Worm (Caenorhabditis elegans): ENCODE results near the gene Y43F8B.1.

The Y43F8B.1 gene

DNA sequence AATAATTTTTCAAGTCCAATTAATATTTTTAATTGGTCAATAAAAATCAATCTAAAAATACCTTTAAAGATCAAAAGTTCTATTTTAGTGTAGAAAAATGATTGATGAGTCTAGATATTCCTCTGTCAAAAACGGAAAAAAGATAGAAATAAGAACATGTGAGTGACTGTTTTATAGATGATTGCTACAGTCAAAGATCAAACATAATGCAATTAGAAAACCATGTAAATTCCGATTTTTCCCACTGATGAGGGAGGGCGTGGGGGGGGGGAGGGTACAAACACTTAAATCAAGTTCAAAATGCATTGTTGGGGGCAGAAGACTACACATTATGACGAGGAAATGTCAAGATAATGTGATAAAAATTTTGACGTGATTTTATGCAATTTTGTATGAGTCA is 19.8 kb downstream of the Y43F8B.1 start:
- TF ChIP-seq ceh-9 (tag; optimal IDR thresholded peaks at IDR 0.05) (no peak), elt-2 (tag; optimal IDR thresholded peaks at IDR 0.05) (peak; percentile 13), ZK546.5 (tag; optimal IDR thresholded peaks at IDR 0.05) (no peak), nhr-12 (tag; optimal IDR thresholded peaks at IDR 0.05) (no peak)

DNA sequence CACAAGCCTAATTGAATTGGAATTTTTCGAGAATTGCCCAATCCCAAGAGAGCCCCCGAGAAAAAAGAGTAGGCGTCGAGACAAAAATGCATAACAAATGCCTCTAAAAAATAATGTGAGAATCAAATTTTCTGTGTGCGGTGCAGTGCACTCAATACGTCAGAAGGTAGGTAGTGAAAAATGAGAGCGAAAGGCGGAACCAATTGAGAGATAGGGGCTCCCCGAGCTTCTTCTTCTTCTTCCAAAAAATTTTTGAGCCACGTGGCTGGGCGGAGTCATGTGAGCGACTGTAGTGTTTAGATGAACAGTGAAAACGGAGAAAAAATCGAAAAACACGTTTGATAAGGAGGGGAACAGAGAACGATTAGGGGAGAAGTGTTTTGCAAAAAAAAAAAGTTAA is 21.4 kb downstream of the Y43F8B.1 start:
- TF ChIP-seq elt-2 (tag; optimal IDR thresholded peaks at IDR 0.05) (peak; percentile 76), nfya-1 (tag; optimal IDR thresholded peaks at IDR 0.05; ENCODE audit: insufficient read depth) (peak; percentile 28), mdl-1 (tag; optimal IDR thresholded peaks at IDR 0.05) (peak; percentile 47), pqm-1 (tag; optimal IDR thresholded peaks at IDR 0.05) (peak; percentile 66), zag-1 (tag; optimal IDR thresholded peaks at IDR 0.05) (no peak), pha-4 (tag; optimal IDR thresholded peaks at IDR 0.05) (peak; percentile 38), lsy-12 (tag; optimal IDR thresholded peaks at IDR 0.05) (no peak), jun-1 (tag; optimal IDR thresholded peaks at IDR 0.05) (no peak)

DNA sequence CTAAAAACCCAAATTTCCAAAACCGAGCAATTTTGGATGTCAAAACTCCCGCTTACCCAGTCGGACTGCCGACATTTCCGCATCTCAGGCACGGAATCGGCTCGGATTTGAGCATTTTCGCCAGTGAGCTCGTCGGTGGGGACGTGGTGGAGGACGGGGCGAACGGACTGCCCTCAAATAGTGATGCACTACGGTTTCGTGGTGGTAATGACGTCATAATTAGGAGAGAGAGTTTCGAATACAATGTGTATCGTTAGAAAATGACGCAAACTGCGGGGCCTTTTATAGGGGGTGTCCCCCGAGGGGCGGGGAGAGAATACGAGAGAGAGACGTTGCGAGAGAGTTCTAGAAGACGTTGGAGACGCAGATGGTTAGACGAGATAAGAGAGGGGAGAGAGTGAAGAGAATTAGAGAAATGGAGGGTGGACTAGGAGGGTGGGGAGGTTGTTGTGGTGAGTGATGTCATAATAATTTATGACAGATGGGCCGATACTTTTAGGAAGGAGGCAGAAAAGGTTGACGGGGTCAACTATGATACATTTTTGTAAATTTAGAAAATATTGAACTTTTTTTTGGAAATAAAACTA is 23.4 kb downstream of the Y43F8B.1 start:
- peak; percentile 91 for TF ChIP-seq nfya-1 (tag; optimal IDR thresholded peaks at IDR 0.05; ENCODE audit: insufficient read depth)
- peak; percentile 26 for TF ChIP-seq fos-1 (tag; optimal IDR thresholded peaks at IDR 0.05)
- TF ChIP-seq ceh-9 (tag; optimal IDR thresholded peaks at IDR 0.05) = no peak
- peak; percentile 45 for TF ChIP-seq snpc-4 (tag; optimal IDR thresholded peaks at IDR 0.05)
- peak; percentile 49 for TF ChIP-seq pha-4 (tag; optimal IDR thresholded peaks at IDR 0.05)
- TF ChIP-seq nhr-77 (tag; optimal IDR thresholded peaks at IDR 0.05) = no peak
- no peak for TF ChIP-seq ZK546.5 (tag; optimal IDR thresholded peaks at IDR 0.05)
- peak; percentile 93 for TF ChIP-seq lsy-12 (tag; optimal IDR thresholded peaks at IDR 0.05)
- peak; percentile 96 for TF ChIP-seq ama-1 (optimal IDR thresholded peaks at IDR 0.05)
- peak; percentile 58 for TF ChIP-seq egl-27 (tag; optimal IDR thresholded peaks at IDR 0.05)
- TF ChIP-seq R02D3.7 (tag; optimal IDR thresholded peaks at IDR 0.05) = peak; percentile 73
- TF ChIP-seq nhr-25 (tag; optimal IDR thresholded peaks at IDR 0.05) = peak; percentile 97
- TF ChIP-seq ztf-11 (tag; optimal IDR thresholded peaks at IDR 0.05) = no peak
- no peak for TF ChIP-seq aly-2 (tag; optimal IDR thresholded peaks at IDR 0.05)
- TF ChIP-seq lin-15B (tag; optimal IDR thresholded peaks at IDR 0.05) = peak; percentile 41
- TF ChIP-seq pqm-1 (tag; optimal IDR thresholded peaks at IDR 0.05) = peak; percentile 56
- no peak for TF ChIP-seq unc-39 (tag; optimal IDR thresholded peaks at IDR 0.05)
- TF ChIP-seq daf-12 (tag; optimal IDR thresholded peaks at IDR 0.05) = no peak
- TF ChIP-seq zag-1 (tag; optimal IDR thresholded peaks at IDR 0.05) = peak; percentile 55
- no peak for TF ChIP-seq nhr-237 (tag; optimal IDR thresholded peaks at IDR 0.05)
- TF ChIP-seq elt-2 (tag; optimal IDR thresholded peaks at IDR 0.05) = peak; percentile 79
- TF ChIP-seq tbx-2 (tag; optimal IDR thresholded peaks at IDR 0.05) = peak; percentile 77
- peak; percentile 83 for TF ChIP-seq mdl-1 (tag; optimal IDR thresholded peaks at IDR 0.05)
- TF ChIP-seq nhr-11 (tag; optimal IDR thresholded peaks at IDR 0.05) = no peak
- peak; percentile 54 for TF ChIP-seq mml-1 (tag; optimal IDR thresholded peaks at IDR 0.05)
- TF ChIP-seq ceh-82 (tag; optimal IDR thresholded peaks at IDR 0.05) = peak; percentile 66
- peak; percentile 66 for TF ChIP-seq hmg-11 (tag; optimal IDR thresholded peaks at IDR 0.05)
- TF ChIP-seq fkh-10 (GFP tag; optimal IDR thresholded peaks at IDR 0.05) = peak; percentile 7
- TF ChIP-seq eor-1 (tag; optimal IDR thresholded peaks at IDR 0.05) = peak in 1 of 2 experiments; percentile 67
- TF ChIP-seq nhr-67 (tag; optimal IDR thresholded peaks at IDR 0.05) = no peak
- no peak for TF ChIP-seq nhr-76 (tag; optimal IDR thresholded peaks at IDR 0.05)
- TF ChIP-seq jun-1 (tag; optimal IDR thresholded peaks at IDR 0.05) = peak; percentile 94
- peak; percentile 86 for TF ChIP-seq unc-62 (GFP tag; optimal IDR thresholded peaks at IDR 0.05)
- TF ChIP-seq nhr-43 (tag; optimal IDR thresholded peaks at IDR 0.05; ENCODE audit: poor library complexity, severe bottlenecking) = peak; percentile 83
- peak; percentile 76 for TF ChIP-seq ztf-4 (tag; optimal IDR thresholded peaks at IDR 0.05)
- TF ChIP-seq egl-5 (tag; optimal IDR thresholded peaks at IDR 0.05) = peak; percentile 79
- peak; percentile 86 for TF ChIP-seq lin-39 (tag; optimal IDR thresholded peaks at IDR 0.05)
- no peak for TF ChIP-seq nhr-12 (tag; optimal IDR thresholded peaks at IDR 0.05)
- peak; percentile 70 for TF ChIP-seq skn-1 (tag; optimal IDR thresholded peaks at IDR 0.05)
- peak; percentile 27 for TF ChIP-seq sea-2 (GFP tag; optimal IDR thresholded peaks at IDR 0.05)
- TF ChIP-seq elt-1 (tag; optimal IDR thresholded peaks at IDR 0.05) = peak; percentile 56
- peak in 1 of 3 experiments; percentile 87 for TF ChIP-seq elt-3 (tag; optimal IDR thresholded peaks at IDR 0.05)
- peak; percentile 95 for TF ChIP-seq nhr-23 (tag; optimal IDR thresholded peaks at IDR 0.05)
- no peak for TF ChIP-seq nhr-28 (tag; optimal IDR thresholded peaks at IDR 0.05)
- peak; percentile 84 for TF ChIP-seq ceh-28 (tag; optimal IDR thresholded peaks at IDR 0.05)

All from whole organism, L3 larva.